Fruit fly (Drosophila melanogaster): Measurements from ENCODE around the gene CG4042.

The CG4042 gene

dm6 chr3L:20809088-20809999 is 38.0 kb upstream of the CG4042 start, which contains the start of the genes CG3634 and HIPP1 (continued):
- TF ChIP-seq inv (GFP tag; IDR thresholded peaks at IDR 0.05; ENCODE audit: partially characterized antibody) = peak; percentile 56
- TF ChIP-seq CG1024 (GFP tag; IDR thresholded peaks at IDR 0.05) = no peak
- no peak for TF ChIP-seq tgo (GFP tag; IDR thresholded peaks at IDR 0.05)
- no peak for TF ChIP-seq tio (GFP tag; optimal IDR thresholded peaks at IDR 0.05)
- peak; percentile 8 for TF ChIP-seq CG12155 (GFP tag; optimal IDR thresholded peaks at IDR 0.05)
- no peak for TF ChIP-seq CG15479 (GFP tag; optimal IDR thresholded peaks at IDR 0.05)
- no peak for TF ChIP-seq Taf1 (GFP tag; IDR thresholded peaks at IDR 0.05)
- no peak for TF ChIP-seq Hr78 (GFP tag; optimal IDR thresholded peaks at IDR 0.05)
- no peak for TF ChIP-seq sens-2 (GFP tag; IDR thresholded peaks at IDR 0.05)
- peak; percentile 9 for TF ChIP-seq stwl (tag; optimal IDR thresholded peaks at IDR 0.05)
- TF ChIP-seq shn (GFP tag; optimal IDR thresholded peaks at IDR 0.05) = no peak
- no peak for TF ChIP-seq CG8944 (GFP tag; optimal IDR thresholded peaks at IDR 0.05)
- no peak for TF ChIP-seq Hmx (GFP tag; optimal IDR thresholded peaks at IDR 0.05)
- peak; percentile 57 for TF ChIP-seq CG10267 (tag; optimal IDR thresholded peaks at IDR 0.05)
- TF ChIP-seq CG14441 (GFP tag; IDR thresholded peaks at IDR 0.05) = no peak
- TF ChIP-seq Gug (GFP tag; IDR thresholded peaks at IDR 0.05) = no peak
- TF ChIP-seq CG10959 (GFP tag; IDR thresholded peaks at IDR 0.05) = no peak
- peak; percentile 48 for TF ChIP-seq nerfin-1 (tag; optimal IDR thresholded peaks at IDR 0.05)
- peak; percentile 70 for TF ChIP-seq amos (GFP tag; IDR thresholded peaks at IDR 0.05; ENCODE audit: partially characterized antibody)
- TF ChIP-seq Drgx (GFP tag; IDR thresholded peaks at IDR 0.05) = no peak
- TF ChIP-seq hth (optimal IDR thresholded peaks at IDR 0.05) = no peak
- no peak for TF ChIP-seq grn (GFP tag; optimal IDR thresholded peaks at IDR 0.05)
- no peak for TF ChIP-seq CG10565 (GFP tag; optimal IDR thresholded peaks at IDR 0.05)
- peak; percentile 75 for TF ChIP-seq CG14710 (tag; optimal IDR thresholded peaks at IDR 0.05)
- TF ChIP-seq CG9797 (GFP tag; optimal IDR thresholded peaks at IDR 0.05) = peak; percentile 85
- TF ChIP-seq corto (GFP tag; optimal IDR thresholded peaks at IDR 0.05) = no peak
- no peak for TF ChIP-seq NC2β (GFP tag; optimal IDR thresholded peaks at IDR 0.05)
- no peak for TF ChIP-seq CG6683 (GFP tag; optimal IDR thresholded peaks at IDR 0.05)
- peak; percentile 75 for TF ChIP-seq CG13287 (GFP tag; IDR thresholded peaks at IDR 0.05; ENCODE audit: partially characterized antibody)
- TF ChIP-seq CG32532 (GFP tag; IDR thresholded peaks at IDR 0.05) = no peak
- TF ChIP-seq Ada2b (GFP tag; IDR thresholded peaks at IDR 0.05) = no peak
- no peak for TF ChIP-seq Neu2 (GFP tag; optimal IDR thresholded peaks at IDR 0.05; ENCODE audit: borderline replicate concordance)
- TF ChIP-seq exex (tag; optimal IDR thresholded peaks at IDR 0.05) = no peak
- no peak for TF ChIP-seq CkIIα-i1 (GFP tag; IDR thresholded peaks at IDR 0.05)
- TF ChIP-seq ems (GFP tag; optimal IDR thresholded peaks at IDR 0.05) = no peak
- peak; percentile 35 for TF ChIP-seq Dp (GFP tag; optimal IDR thresholded peaks at IDR 0.05)
- peak; percentile 5; the same call in 1 of the 2 replicates for TF ChIP-seq CG3847 (GFP tag; IDR thresholded peaks at IDR 0.05)
- TF ChIP-seq Mrtf (GFP tag; IDR thresholded peaks at IDR 0.05) = no peak
- no peak for TF ChIP-seq CG8765 (GFP tag; IDR thresholded peaks at IDR 0.05)
- no peak for TF ChIP-seq E2f1 (GFP tag; IDR thresholded peaks at IDR 0.05)
- TF ChIP-seq CG4730 (GFP tag; IDR thresholded peaks at IDR 0.05) = no peak
- TF ChIP-seq rib (GFP tag; IDR thresholded peaks at IDR 0.05) = 0 out of 2 replicates have a peak, but pooled peaks have one; percentile 23
- no peak for TF ChIP-seq Tbp (GFP tag; optimal IDR thresholded peaks at IDR 0.05)
- TF ChIP-seq sim (GFP tag; IDR thresholded peaks at IDR 0.05) = no peak
- TF ChIP-seq pfk (GFP tag; optimal IDR thresholded peaks at IDR 0.05) = no peak
- TF ChIP-seq bsh (GFP tag; optimal IDR thresholded peaks at IDR 0.05) = no peak
- TF ChIP-seq Atf-2 (GFP tag; optimal IDR thresholded peaks at IDR 0.05) = no peak
- no peak for TF ChIP-seq fd3F (GFP tag; optimal IDR thresholded peaks at IDR 0.05)
- no peak for TF ChIP-seq pb (GFP tag; optimal IDR thresholded peaks at IDR 0.05)
- TF ChIP-seq Sry-δ (GFP tag; optimal IDR thresholded peaks at IDR 0.05) = peak; percentile 80

Measured in whole organism, embryonic.